Worm (Caenorhabditis elegans): ENCODE results near the gene fbxb-91.

The fbxb-91 gene

DNA sequence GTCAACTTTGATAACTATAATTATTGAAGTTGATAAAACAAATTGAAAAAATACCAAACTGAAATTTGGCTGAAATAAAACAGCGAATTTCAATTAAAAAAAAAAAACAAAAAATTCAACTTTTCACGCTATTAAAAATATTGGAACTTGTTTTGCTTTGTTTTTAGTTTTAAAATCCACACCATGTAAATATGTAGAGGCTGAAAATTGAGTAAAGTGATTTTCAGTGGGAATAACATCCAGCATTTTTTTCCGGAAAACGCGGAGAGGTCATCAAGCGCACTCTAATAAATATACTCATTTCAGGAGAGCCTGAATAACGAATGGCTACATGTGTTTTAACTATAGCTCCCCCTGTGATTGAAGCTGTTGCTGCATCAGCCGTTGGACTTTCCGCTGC, 3.0 kb upstream of the fbxb-91 start, which contains the start of gene rcd-1:
Gene rcd-1 (plus strand): TSS at position 301 of the 400 bp plus-strand sequence.
- no peak for TF ChIP-seq flt-1 (GFP tag; IDR thresholded peaks at IDR 0.05)
- no peak for TF ChIP-seq ztf-23 (GFP tag; IDR thresholded peaks at IDR 0.05)
- TF ChIP-seq cog-1 (tag; optimal IDR thresholded peaks at IDR 0.05): no peak
- TF ChIP-seq ref-1 (GFP tag; conservative IDR thresholded peaks at IDR 0.05): no peak
- no peak for TF ChIP-seq tab-1 (GFP tag; IDR thresholded peaks at IDR 0.05)
- TF ChIP-seq med-1 (GFP tag; optimal IDR thresholded peaks at IDR 0.05; ENCODE audit: insufficient read depth): no peak
- TF ChIP-seq ztf-29 (GFP tag; IDR thresholded peaks at IDR 0.05): no peak
- no peak for TF ChIP-seq klf-2 (GFP tag; conservative IDR thresholded peaks at IDR 0.05)
- no peak for TF ChIP-seq T22C8.4 (GFP tag; IDR thresholded peaks at IDR 0.05)

DNA sequence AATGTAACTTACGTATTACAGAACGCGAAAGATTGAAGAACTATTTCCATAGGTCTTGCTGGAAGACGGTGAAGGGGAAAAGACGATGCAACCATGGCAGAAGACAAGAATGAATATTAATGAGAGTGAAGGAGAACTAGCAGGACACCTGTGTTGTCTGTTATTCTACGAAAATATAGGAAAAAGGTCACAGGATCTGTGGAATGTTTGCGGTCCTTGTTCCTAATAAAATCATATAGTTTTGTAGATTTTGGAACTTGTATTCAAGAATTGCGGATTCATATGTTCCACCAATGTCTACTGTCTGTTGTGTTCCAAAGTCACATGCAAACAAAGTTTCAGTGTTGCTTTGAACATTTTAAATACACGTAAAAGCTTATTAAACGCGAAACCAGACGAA, 1.6 kb upstream of the fbxb-91 start, which contains the start of gene sdz-11:
Gene sdz-11 (minus strand): TSS at position 101 of the 400 bp plus-strand sequence.
- TF ChIP-seq flt-1 (GFP tag; IDR thresholded peaks at IDR 0.05) (no peak), med-1 (GFP tag; optimal IDR thresholded peaks at IDR 0.05; ENCODE audit: insufficient read depth) (no peak), ref-1 (GFP tag; conservative IDR thresholded peaks at IDR 0.05) (no peak), ztf-23 (GFP tag; IDR thresholded peaks at IDR 0.05) (no peak)

DNA sequence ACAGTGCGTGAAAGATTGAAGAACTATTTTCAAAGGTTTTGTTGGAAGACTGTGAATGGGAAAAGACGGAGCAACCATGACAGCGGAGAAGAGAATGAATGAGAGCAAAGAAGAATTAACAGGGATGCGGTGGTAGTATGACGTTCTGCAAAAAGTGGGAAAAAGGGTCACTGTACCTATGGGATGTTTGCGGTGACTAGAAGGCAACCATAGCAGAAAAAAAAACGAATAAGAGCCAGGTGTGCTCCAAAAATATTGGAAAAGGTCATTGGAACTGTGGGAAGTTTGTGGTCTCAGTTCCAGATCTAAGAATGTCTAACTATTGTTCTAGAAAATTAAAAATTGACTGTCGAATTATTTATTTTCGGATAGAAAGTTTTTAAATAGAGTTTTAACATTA, 1.9 kb downstream of the fbxb-91 start, which contains the start of gene fbxb-90:
Gene fbxb-90 (minus strand): TSS at position 101 of the 400 bp plus-strand sequence.
- no peak for TF ChIP-seq med-1 (GFP tag; optimal IDR thresholded peaks at IDR 0.05; ENCODE audit: insufficient read depth)
- no peak for TF ChIP-seq T22C8.4 (GFP tag; IDR thresholded peaks at IDR 0.05)
- TF ChIP-seq ztf-23 (GFP tag; IDR thresholded peaks at IDR 0.05): no peak
- no peak for TF ChIP-seq ref-1 (GFP tag; conservative IDR thresholded peaks at IDR 0.05)
- no peak for TF ChIP-seq cog-1 (tag; optimal IDR thresholded peaks at IDR 0.05)
- no peak for TF ChIP-seq flt-1 (GFP tag; IDR thresholded peaks at IDR 0.05)
- no peak for TF ChIP-seq ztf-29 (GFP tag; IDR thresholded peaks at IDR 0.05)
- TF ChIP-seq klf-2 (GFP tag; conservative IDR thresholded peaks at IDR 0.05): no peak

DNA sequence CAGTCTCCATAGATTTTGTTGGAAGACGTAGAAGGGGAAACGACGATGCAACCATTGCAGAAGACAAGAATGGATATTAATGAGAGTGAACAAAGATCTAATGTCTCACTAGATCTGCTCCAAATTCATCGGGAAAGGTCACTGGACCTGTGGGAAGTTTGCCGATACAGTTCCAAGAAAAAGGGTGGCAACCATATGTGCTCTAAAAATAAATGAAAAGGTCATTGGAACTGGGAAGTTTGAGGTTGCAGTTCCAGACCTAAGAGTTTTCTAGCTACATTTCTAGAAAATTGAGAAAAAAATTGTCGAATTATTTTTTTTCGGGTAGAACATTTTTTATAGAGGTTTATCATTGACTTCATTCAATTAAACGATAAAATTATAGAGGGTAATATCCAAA, 3.2 kb downstream of the fbxb-91 start, which contains the start of gene fbxb-92:
Gene fbxb-92 (minus strand): TSS at position 101 of the 400 bp plus-strand sequence.
- TF ChIP-seq T22C8.4 (GFP tag; IDR thresholded peaks at IDR 0.05) (no peak), klf-2 (GFP tag; conservative IDR thresholded peaks at IDR 0.05) (no peak), tab-1 (GFP tag; IDR thresholded peaks at IDR 0.05) (no peak), ref-1 (GFP tag; conservative IDR thresholded peaks at IDR 0.05) (no peak), flt-1 (GFP tag; IDR thresholded peaks at IDR 0.05) (no peak), cog-1 (tag; optimal IDR thresholded peaks at IDR 0.05) (no peak), ztf-29 (GFP tag; IDR thresholded peaks at IDR 0.05) (no peak), ztf-23 (GFP tag; IDR thresholded peaks at IDR 0.05) (no peak), med-1 (GFP tag; optimal IDR thresholded peaks at IDR 0.05; ENCODE audit: insufficient read depth) (no peak)

DNA sequence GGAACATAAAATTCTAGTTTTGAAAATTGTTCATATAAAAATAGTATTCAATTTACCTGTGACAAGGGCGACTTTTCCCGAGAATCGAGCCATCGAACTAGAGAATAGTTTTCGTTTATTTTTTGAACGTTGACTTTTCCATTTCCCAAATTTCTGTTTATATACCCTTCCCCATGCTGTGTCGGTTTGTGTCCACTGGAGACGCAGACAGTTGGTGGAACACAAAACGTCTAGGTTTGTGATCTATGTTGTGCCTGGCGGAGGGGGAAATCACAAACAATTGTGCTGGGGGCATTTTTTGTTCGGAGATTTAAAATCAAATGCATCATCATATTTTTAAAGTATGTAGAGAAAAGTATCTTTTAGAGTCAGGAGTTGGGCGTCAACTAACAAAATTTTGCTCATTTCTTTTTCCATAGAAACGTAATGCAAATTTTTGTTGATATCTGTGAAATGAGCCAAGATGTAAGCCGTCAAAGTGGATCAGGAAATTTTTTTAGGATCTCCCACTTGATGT, 6.8 kb downstream of the fbxb-91 start, which contains the start of gene nta-1:
Gene nta-1 (minus strand): TSS at position 131 of the 517 bp plus-strand sequence.
- TF ChIP-seq T22C8.4 (GFP tag; IDR thresholded peaks at IDR 0.05) (no peak), flt-1 (GFP tag; IDR thresholded peaks at IDR 0.05) (no peak), ztf-23 (GFP tag; IDR thresholded peaks at IDR 0.05) (no peak), tab-1 (GFP tag; IDR thresholded peaks at IDR 0.05) (no peak), cog-1 (tag; optimal IDR thresholded peaks at IDR 0.05) (no peak), klf-2 (GFP tag; conservative IDR thresholded peaks at IDR 0.05) (no peak), ztf-29 (GFP tag; IDR thresholded peaks at IDR 0.05) (no peak), med-1 (GFP tag; optimal IDR thresholded peaks at IDR 0.05; ENCODE audit: insufficient read depth) (no peak)

DNA sequence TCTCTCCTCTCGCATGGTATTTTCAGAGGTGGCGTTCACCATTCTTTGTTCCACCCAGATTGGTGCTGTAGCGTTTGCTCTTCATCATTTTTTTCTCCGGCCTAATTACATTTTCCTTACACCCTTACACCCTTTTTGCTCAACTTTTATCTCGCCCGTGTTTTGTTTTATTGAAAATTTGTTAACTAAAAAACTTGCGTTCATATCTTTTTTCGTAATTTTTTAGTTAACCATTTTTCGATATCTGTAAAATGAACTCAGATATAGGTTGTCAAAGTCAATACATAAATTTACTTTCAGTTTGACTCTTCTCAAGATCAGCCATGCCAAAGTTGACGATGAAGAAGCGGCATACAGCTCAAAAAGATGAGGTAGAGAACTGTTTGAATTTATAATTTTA, 9.0 kb downstream of the fbxb-91 start, which contains the start of gene F12E12.1:
Gene F12E12.1 (plus strand): TSS at position 301 of the 400 bp plus-strand sequence.
- TF ChIP-seq med-1 (GFP tag; optimal IDR thresholded peaks at IDR 0.05; ENCODE audit: insufficient read depth) (no peak), ref-1 (GFP tag; conservative IDR thresholded peaks at IDR 0.05) (no peak), ztf-29 (GFP tag; IDR thresholded peaks at IDR 0.05) (no peak), cog-1 (tag; optimal IDR thresholded peaks at IDR 0.05) (no peak), klf-2 (GFP tag; conservative IDR thresholded peaks at IDR 0.05) (no peak), flt-1 (GFP tag; IDR thresholded peaks at IDR 0.05) (no peak), T22C8.4 (GFP tag; IDR thresholded peaks at IDR 0.05) (no peak)

DNA sequence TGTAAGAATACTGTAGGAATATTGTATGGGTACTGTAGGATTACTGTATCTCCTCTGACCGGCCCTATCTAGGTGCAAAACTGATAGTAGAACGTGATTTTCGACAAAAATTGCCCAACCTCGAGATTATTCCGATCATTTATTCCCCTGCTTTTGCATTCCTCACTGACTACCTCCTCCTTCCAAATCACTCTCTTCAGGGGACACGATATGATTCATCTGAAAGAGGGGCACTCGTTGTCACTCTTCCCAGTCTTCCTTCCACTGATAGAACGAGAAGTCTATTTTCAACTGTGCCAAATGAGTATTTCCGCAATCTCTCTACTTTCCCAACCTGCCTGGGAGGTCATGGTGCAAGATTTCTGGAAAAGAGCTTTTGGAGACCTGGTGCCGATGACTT, 10.9 kb downstream of the fbxb-91 start, which contains the start of gene F12E12.2:
Gene F12E12.2 (plus strand): TSS at position 301 of the 400 bp plus-strand sequence.
- no peak for TF ChIP-seq ztf-23 (GFP tag; IDR thresholded peaks at IDR 0.05)
- TF ChIP-seq klf-2 (GFP tag; conservative IDR thresholded peaks at IDR 0.05): no peak
- TF ChIP-seq cog-1 (tag; optimal IDR thresholded peaks at IDR 0.05): no peak
- no peak for TF ChIP-seq ztf-29 (GFP tag; IDR thresholded peaks at IDR 0.05)
- TF ChIP-seq flt-1 (GFP tag; IDR thresholded peaks at IDR 0.05): no peak
- TF ChIP-seq med-1 (GFP tag; optimal IDR thresholded peaks at IDR 0.05; ENCODE audit: insufficient read depth): no peak
- no peak for TF ChIP-seq ref-1 (GFP tag; conservative IDR thresholded peaks at IDR 0.05)
- no peak for TF ChIP-seq T22C8.4 (GFP tag; IDR thresholded peaks at IDR 0.05)
- TF ChIP-seq tab-1 (GFP tag; IDR thresholded peaks at IDR 0.05): no peak

DNA sequence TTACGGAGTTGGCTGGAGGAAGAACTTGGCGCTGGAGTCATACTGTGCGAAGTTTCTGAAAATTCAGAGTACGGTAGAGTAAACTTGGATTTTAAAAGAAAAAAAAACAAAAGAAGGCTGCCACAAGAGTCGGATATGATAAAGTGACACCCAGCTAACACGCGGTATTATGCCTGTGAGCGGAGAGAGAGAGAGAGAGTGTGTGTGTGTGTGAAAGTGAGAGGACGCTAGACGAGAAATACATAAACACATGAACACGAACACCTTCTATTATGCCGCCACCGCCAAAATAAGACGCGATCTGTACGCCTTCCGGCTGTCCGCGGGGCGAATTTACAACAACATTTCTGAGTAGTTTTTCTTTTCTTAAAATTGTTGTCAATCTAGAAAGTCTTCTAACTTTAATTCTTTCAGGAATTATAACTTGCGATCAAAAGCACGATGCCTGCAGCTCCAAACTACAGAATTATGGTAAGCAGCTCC, 13.7 kb downstream of the fbxb-91 start, which contains the start of gene F12E12.6:
Gene F12E12.6 (minus strand): TSS at position 51 of the 483 bp plus-strand sequence.
- TF ChIP-seq T22C8.4 (GFP tag; IDR thresholded peaks at IDR 0.05): no peak
- TF ChIP-seq flt-1 (GFP tag; IDR thresholded peaks at IDR 0.05): no peak
- TF ChIP-seq cog-1 (tag; optimal IDR thresholded peaks at IDR 0.05): no peak
- no peak for TF ChIP-seq med-1 (GFP tag; optimal IDR thresholded peaks at IDR 0.05; ENCODE audit: insufficient read depth)
- no peak for TF ChIP-seq ztf-29 (GFP tag; IDR thresholded peaks at IDR 0.05)
- no peak for TF ChIP-seq tab-1 (GFP tag; IDR thresholded peaks at IDR 0.05)
- TF ChIP-seq ztf-23 (GFP tag; IDR thresholded peaks at IDR 0.05): no peak
- TF ChIP-seq ref-1 (GFP tag; conservative IDR thresholded peaks at IDR 0.05): no peak
- no peak for TF ChIP-seq klf-2 (GFP tag; conservative IDR thresholded peaks at IDR 0.05)

DNA sequence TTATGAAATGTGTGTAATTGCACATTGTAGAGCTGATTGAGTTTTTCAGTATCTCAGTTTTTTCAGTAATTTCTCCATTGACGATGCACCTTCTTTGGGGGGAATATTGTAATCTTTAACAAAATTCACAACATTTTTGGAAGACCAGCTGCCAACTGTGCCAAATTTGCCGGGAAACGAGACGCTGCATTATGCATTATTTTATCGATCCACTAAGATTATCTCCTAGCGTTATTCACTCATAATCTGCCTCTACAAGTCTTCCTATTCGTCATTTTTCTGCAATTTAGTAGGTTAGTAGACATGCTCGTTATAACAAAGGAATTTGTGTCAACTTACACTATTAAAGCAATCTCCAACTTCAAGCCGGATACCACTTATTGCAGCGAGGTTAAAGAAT, 18.9 kb downstream of the fbxb-91 start, which contains the start of the genes sdz-12 and bath-31:
Gene sdz-12 (minus strand): TSS at position 101 of the 400 bp plus-strand sequence.
Gene bath-31 (plus strand): TSS at position 251 of the 400 bp plus-strand sequence.
- TF ChIP-seq cog-1 (tag; optimal IDR thresholded peaks at IDR 0.05): no peak
- no peak for TF ChIP-seq klf-2 (GFP tag; conservative IDR thresholded peaks at IDR 0.05)
- TF ChIP-seq T22C8.4 (GFP tag; IDR thresholded peaks at IDR 0.05): no peak
- no peak for TF ChIP-seq ztf-29 (GFP tag; IDR thresholded peaks at IDR 0.05)

All from whole organism, midembryonic.